Worm (Caenorhabditis elegans): ENCODE measurements around the gene F45G2.8.
A peak's percentile ranks its signal among the peaks of the same experiment; 100 is the strongest.

The F45G2.8 gene

ce11 chrIII:13464493-13465362 is 29.3 kb upstream of the F45G2.8 start, which contains the start of gene kel-3 (continued):
- no peak for TF ChIP-seq ceh-6 (GFP tag; optimal IDR thresholded peaks at IDR 0.05)
- no peak for TF ChIP-seq tbx-7 (tag; optimal IDR thresholded peaks at IDR 0.05)
- peak; percentile 8 for TF ChIP-seq pqm-1 (tag; optimal IDR thresholded peaks at IDR 0.05)
- no peak for TF ChIP-seq ceh-45 (GFP tag; IDR thresholded peaks at IDR 0.05)
- no peak for TF ChIP-seq hlh-15 (tag; optimal IDR thresholded peaks at IDR 0.05)
- TF ChIP-seq pros-1 (tag; optimal IDR thresholded peaks at IDR 0.05): no peak
- peak; percentile 34 for TF ChIP-seq ceh-18 (tag; optimal IDR thresholded peaks at IDR 0.05)
- no peak for TF ChIP-seq K09A11.1 (tag; optimal IDR thresholded peaks at IDR 0.05; ENCODE audit: insufficient read depth)
- TF ChIP-seq ceh-9 (tag; optimal IDR thresholded peaks at IDR 0.05): no peak
- TF ChIP-seq hlh-13 (GFP tag; optimal IDR thresholded peaks at IDR 0.05): no peak
- TF ChIP-seq lin-11 (tag; optimal IDR thresholded peaks at IDR 0.05): no peak
- TF ChIP-seq ama-1 (optimal IDR thresholded peaks at IDR 0.05): peak; percentile 85
- TF ChIP-seq T23F11.4 (GFP tag; optimal IDR thresholded peaks at IDR 0.05): no peak
- no peak for TF ChIP-seq pha-4 (tag; optimal IDR thresholded peaks at IDR 0.05)
- TF ChIP-seq gmeb-2 (tag; optimal IDR thresholded peaks at IDR 0.05): no peak
- no peak for TF ChIP-seq ceh-19 (GFP tag; optimal IDR thresholded peaks at IDR 0.05)

- TF ChIP-seq hlh-30 (tag; optimal IDR thresholded peaks at IDR 0.05; ENCODE audit: insufficient read depth) (peak; percentile 53), hlh-6 (tag; optimal IDR thresholded peaks at IDR 0.05) (no peak), che-1 (tag; optimal IDR thresholded peaks at IDR 0.05) (peak; percentile 33), unc-55 (GFP tag; optimal IDR thresholded peaks at IDR 0.05) (peak; percentile 65), ref-2 (tag; optimal IDR thresholded peaks at IDR 0.05) (no peak), ets-4 (tag; optimal IDR thresholded peaks at IDR 0.05) (peak; percentile 50), ztf-16 (tag; optimal IDR thresholded peaks at IDR 0.05) (peak; percentile 31), C38D4.7 (GFP tag; optimal IDR thresholded peaks at IDR 0.05) (peak; percentile 7), lim-6 (tag; optimal IDR thresholded peaks at IDR 0.05) (no peak), Y22D7AL.16 (tag; optimal IDR thresholded peaks at IDR 0.05) (peak; percentile 40), dve-1 (tag; optimal IDR thresholded peaks at IDR 0.05) (peak; percentile 45), ceh-14 (tag; optimal IDR thresholded peaks at IDR 0.05) (peak; percentile 56), gmeb-2 (tag; optimal IDR thresholded peaks at IDR 0.05) (peak; percentile 49), ceh-24 (tag; optimal IDR thresholded peaks at IDR 0.05) (peak; percentile 26), ahr-1 (tag; optimal IDR thresholded peaks at IDR 0.05) (no peak), rnt-1 (tag; optimal IDR thresholded peaks at IDR 0.05) (peak; percentile 59), tbx-7 (tag; optimal IDR thresholded peaks at IDR 0.05) (no peak), fax-1 (tag; optimal IDR thresholded peaks at IDR 0.05) (peak; percentile 12), T23F11.4 (GFP tag; optimal IDR thresholded peaks at IDR 0.05) (peak; percentile 14), npax-4 (tag; optimal IDR thresholded peaks at IDR 0.05) (no peak), elt-2 (tag; optimal IDR thresholded peaks at IDR 0.05) (peak; percentile 53), nfya-1 (tag; optimal IDR thresholded peaks at IDR 0.05) (peak; percentile 95), pax-1 (tag; optimal IDR thresholded peaks at IDR 0.05) (peak; percentile 68), unc-42 (tag; optimal IDR thresholded peaks at IDR 0.05) (peak; percentile 77), mec-3 (tag; optimal IDR thresholded peaks at IDR 0.05; ENCODE audit: borderline replicate concordance) (no peak), K02D7.2 (tag; optimal IDR thresholded peaks at IDR 0.05) (peak; percentile 14), ceh-18 (tag; optimal IDR thresholded peaks at IDR 0.05) (peak; percentile 82), ceh-31 (tag; optimal IDR thresholded peaks at IDR 0.05) (peak; percentile 83), unc-3 (GFP tag; conservative IDR thresholded peaks at IDR 0.05) (0 out of 2 replicates have a peak, but pooled peaks have one; percentile 29), unc-3 (tag; optimal IDR thresholded peaks at IDR 0.05) (no peak), unc-86 (tag; optimal IDR thresholded peaks at IDR 0.05) (peak; percentile 55), pros-1 (tag; optimal IDR thresholded peaks at IDR 0.05) (peak; percentile 50), ceh-19 (GFP tag; optimal IDR thresholded peaks at IDR 0.05) (peak; percentile 42), hlh-8 (tag; optimal IDR thresholded peaks at IDR 0.05) (no peak), ceh-34 (tag; optimal IDR thresholded peaks at IDR 0.05) (peak; percentile 87), sdc-2 (tag; optimal IDR thresholded peaks at IDR 0.05) (no peak), tbx-2 (tag; optimal IDR thresholded peaks at IDR 0.05) (peak; percentile 75)
These were observed 27.7 kb upstream of the F45G2.8 start, which contains the start of gene ant-1.1 for ce11 chrIII:13462965-13463783. Gene ant-1.1 (plus strand): TSS chrIII:13463163.

Data from whole organism, late embryonic.